Worm (Caenorhabditis elegans) whole organism, L3 larva: Measurements from ENCODE around the gene skr-14.

Source experiments
- aly-2 ChIP-seq: fragments of 150-350 bp; optimal IDR thresholded peaks from 2 replicates; lab custom pipeline; 2014; ENCODE audit warnings: missing biosample characterization, missing genetic modification characterization
- egl-27 ChIP-seq: sonication (generic microtip); optimal IDR thresholded peaks from 4 replicates; lab custom pipeline; 2017; ENCODE audit warnings: missing biosample characterization, missing genetic modification reagents, missing genetic modification characterization
- elt-3 ChIP-seq, 3 experiments: fragments of 150-350 bp in 1 of 3; sonication (generic microtip) in 2 of 3; optimal IDR thresholded peaks; 2 replicates in 2 of 3; 4 replicates in 1 of 3; lab custom pipeline; 2014 to 2017; ENCODE audit warnings: missing biosample characterization in 3 of 3, missing genetic modification characterization in 3 of 3
- fkh-2 ChIP-seq: fragments of 150-350 bp; optimal IDR thresholded peaks from 2 replicates; lab custom pipeline; 2014; ENCODE audit warnings: missing biosample characterization, missing genetic modification reagents, missing genetic modification characterization
- jun-1 ChIP-seq: fragments of 150-350 bp; optimal IDR thresholded peaks from 2 replicates; lab custom pipeline; 2014; ENCODE audit warnings: missing biosample characterization, missing genetic modification reagents, missing genetic modification characterization
- lin-15B ChIP-seq: fragments of 150-350 bp; optimal IDR thresholded peaks from 2 replicates; lab custom pipeline; 2014; ENCODE audit warnings: missing biosample characterization, missing genetic modification characterization
- nfya-1 ChIP-seq: sonication (generic microtip); optimal IDR thresholded peaks from 2 replicates; lab custom pipeline; 2017; ENCODE audit warnings: missing genetic modification characterization, mild to moderate bottlenecking, missing compliant biosample characterization, antibody characterized with exemption, moderate library complexity; ENCODE audit not compliant: insufficient read depth
- nhr-25 ChIP-seq: sonication (generic microtip); optimal IDR thresholded peaks from 2 replicates; lab custom pipeline; 2017; ENCODE audit warnings: missing biosample characterization, missing genetic modification characterization
- pqm-1 ChIP-seq: fragments of 150-350 bp; optimal IDR thresholded peaks from 2 replicates; lab custom pipeline; 2017; ENCODE audit warnings: missing biosample characterization, missing genetic modification characterization, inconsistent platforms

- TF ChIP-seq lin-15B (tag; lab: Kevin White, UChicago) (no peak), jun-1 (tag; lab: Kevin White, UChicago) (no peak), nfya-1 (no peak), egl-27 (tag; lab: Kevin White, UChicago) (no peak), aly-2 (tag; lab: Kevin White, UChicago) (no peak), nhr-25 (tag; lab: Kevin White, UChicago) (no peak), fkh-2 (tag; lab: Kevin White, UChicago) (no peak), elt-3 (tag; optimal IDR thresholded peaks at IDR 0.05; lab: Kevin White, UChicago) (no peak), pqm-1 (tag; lab: Kevin White, UChicago) (no peak)
Measured at ce11 chrV:4398127-4398526, 23.2 kb downstream of the skr-14 start.
